Fruit fly (Drosophila melanogaster) whole organism, embryonic: ENCODE measurements around the gene Uxt.

ENCODE experiments used
- Blimp-1 ChIP-seq: fragments of 200-800 bp; sonication (Bioruptor generic); optimal IDR thresholded peaks from 3 replicates; lab custom pipeline; 2018; ENCODE audit warnings: missing biosample characterization, missing genetic modification characterization, mild to moderate bottlenecking, moderate library complexity, missing genetic modification reagents
- CG10267 ChIP-seq: fragments of 200-800 bp; sonication (Bioruptor generic); optimal IDR thresholded peaks from 2 replicates; lab custom pipeline; 2018; ENCODE audit warnings: missing biosample characterization, mild to moderate bottlenecking, missing genetic modification characterization, moderate library complexity
- CG10462 ChIP-seq: fragments of 200-800 bp; sonication (Bioruptor generic); optimal IDR thresholded peaks from 2 replicates; lab custom pipeline; 2016; ENCODE audit warnings: missing biosample characterization, missing genetic modification characterization
- CG10654 ChIP-seq: fragments of 200-800 bp; sonication (Bioruptor generic); optimal IDR thresholded peaks from 2 replicates; lab custom pipeline; 2016; ENCODE audit warnings: missing biosample characterization, missing genetic modification characterization
- CG11504 ChIP-seq: fragments of 200-800 bp; sonication (Bioruptor generic); optimal IDR thresholded peaks from 3 replicates; lab custom pipeline; 2019; ENCODE audit warnings: missing biosample characterization, mild to moderate bottlenecking, missing genetic modification characterization, moderate library complexity
- CG12236 ChIP-seq: fragments of 200-800 bp; sonication (Bioruptor generic); optimal IDR thresholded peaks from 2 replicates; lab custom pipeline; 2016; ENCODE audit warnings: missing biosample characterization, missing genetic modification characterization
- CG14014 ChIP-seq: fragments of 200-800 bp; sonication (Bioruptor generic); IDR thresholded peaks from 2 replicates; pipeline ENCODE4 v1.3.6; 2022; ENCODE audit warnings: missing biosample characterization, missing genetic modification characterization
- CG14710 ChIP-seq: fragments of 200-800 bp; sonication (Bioruptor generic); optimal IDR thresholded peaks from 3 replicates; lab custom pipeline; 2019; ENCODE audit warnings: missing biosample characterization, mild to moderate bottlenecking, missing genetic modification characterization, moderate library complexity
- CG15479 ChIP-seq: fragments of 200-800 bp; sonication (Bioruptor generic); optimal IDR thresholded peaks from 3 replicates; lab custom pipeline; 2019; ENCODE audit warnings: missing biosample characterization, mild to moderate bottlenecking, missing genetic modification characterization, moderate library complexity
- CG15696 ChIP-seq: fragments of 200-800 bp; sonication (Bioruptor generic); optimal IDR thresholded peaks from 2 replicates; lab custom pipeline; 2019; ENCODE audit warnings: missing biosample characterization, mild to moderate bottlenecking, missing genetic modification characterization, moderate library complexity
- CG17385 ChIP-seq: fragments of 200-800 bp; sonication (Bioruptor generic); optimal IDR thresholded peaks from 3 replicates; lab custom pipeline; 2018; ENCODE audit warnings: missing biosample characterization, mild to moderate bottlenecking, missing genetic modification characterization
- CG18599 ChIP-seq: fragments of 200-800 bp; sonication (Bioruptor generic); optimal IDR thresholded peaks from 3 replicates; lab custom pipeline; 2017; ENCODE audit warnings: missing biosample characterization, missing genetic modification characterization, mild to moderate bottlenecking, moderate library complexity, missing genetic modification reagents
- CG2678 ChIP-seq: fragments of 200-800 bp; sonication (Bioruptor generic); optimal IDR thresholded peaks from 3 replicates; lab custom pipeline; 2019; ENCODE audit warnings: missing biosample characterization, mild to moderate bottlenecking, missing genetic modification characterization, moderate library complexity
- CG2712 ChIP-seq: fragments of 200-800 bp; optimal IDR thresholded peaks from 3 replicates; lab custom pipeline; 2019; ENCODE audit warnings: missing biosample characterization, mild to moderate bottlenecking, missing genetic modification characterization, moderate library complexity
- CG32532 ChIP-seq: fragments of 200-800 bp; sonication (Bioruptor generic); IDR thresholded peaks from 2 replicates; pipeline ENCODE4 v1.3.6; 2022; ENCODE audit warnings: missing biosample characterization, missing genetic modification characterization
- CG4707 ChIP-seq: fragments of 200-800 bp; sonication (Bioruptor generic); optimal IDR thresholded peaks from 2 replicates; lab custom pipeline; 2018; ENCODE audit warnings: missing biosample characterization, mild to moderate bottlenecking, missing genetic modification characterization, moderate library complexity
- CG6683 ChIP-seq: fragments of 200-800 bp; sonication (Bioruptor generic); optimal IDR thresholded peaks from 2 replicates; lab custom pipeline; 2017; ENCODE audit warnings: missing biosample characterization, mild to moderate bottlenecking, missing genetic modification characterization, missing genetic modification reagents
- CG6765 ChIP-seq: fragments of 200-800 bp; sonication (Bioruptor generic); optimal IDR thresholded peaks from 3 replicates; lab custom pipeline; 2017; ENCODE audit warnings: missing biosample characterization, mild to moderate bottlenecking, missing genetic modification characterization
- CG7556 ChIP-seq: fragments of 200-800 bp; sonication (Bioruptor generic); optimal IDR thresholded peaks from 2 replicates; lab custom pipeline; 2017; ENCODE audit warnings: missing biosample characterization, mild to moderate bottlenecking, missing genetic modification characterization
- CG8281 ChIP-seq: fragments of 200-800 bp; sonication (Bioruptor generic); optimal IDR thresholded peaks from 2 replicates; lab custom pipeline; 2018; ENCODE audit warnings: missing biosample characterization, mild to moderate bottlenecking, missing genetic modification characterization, moderate library complexity
- Camta ChIP-seq: fragments of 200-800 bp; sonication (Bioruptor generic); optimal IDR thresholded peaks from 2 replicates; lab custom pipeline; 2016; ENCODE audit warnings: missing biosample characterization, missing genetic modification characterization
- Lim3 ChIP-seq: fragments of 200-800 bp; sonication (Bioruptor generic); IDR thresholded peaks from 2 replicates; pipeline ENCODE4 v1.3.6; 2022; ENCODE audit warnings: missing biosample characterization, missing genetic modification characterization
- Meics ChIP-seq: fragments of 200-800 bp; sonication (Bioruptor generic); optimal IDR thresholded peaks from 2 replicates; lab custom pipeline; 2017; ENCODE audit warnings: missing biosample characterization, mild to moderate bottlenecking, missing genetic modification characterization
- Rx ChIP-seq: fragments of 200-800 bp; sonication (Bioruptor generic); IDR thresholded peaks from 2 replicates; pipeline ENCODE4 v1.3.6; 2022; ENCODE audit warnings: missing biosample characterization, missing genetic modification characterization
- ab ChIP-seq: fragments of 200-800 bp; sonication (Bioruptor generic); optimal IDR thresholded peaks from 2 replicates; lab custom pipeline; 2016; ENCODE audit warnings: missing biosample characterization, missing genetic modification characterization
- amos ChIP-seq: fragments of 200-800 bp; sonication (Bioruptor generic); IDR thresholded peaks from 2 replicates; pipeline ENCODE4 v1.3.6; 2022; ENCODE audit warnings: missing biosample characterization, missing genetic modification characterization; ENCODE audit not compliant: partially characterized antibody
- chm ChIP-seq: fragments of 200-800 bp; sonication (Bioruptor generic); IDR thresholded peaks from 2 replicates; pipeline ENCODE4 v1.3.6; 2022; ENCODE audit warnings: missing biosample characterization, missing genetic modification characterization
- dmrt99B ChIP-seq: fragments of 200-800 bp; sonication (Bioruptor generic); optimal IDR thresholded peaks from 2 replicates; lab custom pipeline; 2018; ENCODE audit warnings: missing biosample characterization, mild to moderate bottlenecking, missing genetic modification characterization, moderate library complexity
- ems ChIP-seq: fragments of 200-800 bp; sonication (Bioruptor generic); optimal IDR thresholded peaks from 3 replicates; lab custom pipeline; 2016; ENCODE audit warnings: missing biosample characterization, missing genetic modification characterization
- eyg ChIP-seq: fragments of 200-800 bp; sonication (Bioruptor generic); optimal IDR thresholded peaks from 3 replicates; lab custom pipeline; 2016; ENCODE audit warnings: missing biosample characterization, missing genetic modification characterization
- gfzf ChIP-seq: fragments of 200-800 bp; sonication (Bioruptor generic); optimal IDR thresholded peaks from 2 replicates; lab custom pipeline; 2016; ENCODE audit warnings: missing biosample characterization, mild to moderate bottlenecking, missing genetic modification characterization, moderate library complexity
- mam ChIP-seq: fragments of 200-800 bp; sonication (Bioruptor generic); optimal IDR thresholded peaks from 3 replicates; lab custom pipeline; 2016; ENCODE audit warnings: missing biosample characterization, missing genetic modification characterization
- onecut ChIP-seq: fragments of 200-800 bp; sonication (Bioruptor generic); IDR thresholded peaks from 2 replicates; pipeline ENCODE4 v1.3.6; 2022; ENCODE audit warnings: missing biosample characterization, missing genetic modification characterization
- psq ChIP-seq: fragments of 200-800 bp; sonication (Bioruptor generic); optimal IDR thresholded peaks from 2 replicates; lab custom pipeline; 2017; ENCODE audit warnings: missing biosample characterization, missing genetic modification characterization
- pzg ChIP-seq: fragments of 200-800 bp; sonication (Bioruptor generic); optimal IDR thresholded peaks from 3 replicates; lab custom pipeline; 2018; ENCODE audit warnings: missing biosample characterization, mild to moderate bottlenecking, missing genetic modification characterization, moderate library complexity
- ranshi ChIP-seq: fragments of 200-800 bp; sonication (Bioruptor generic); IDR thresholded peaks from 2 replicates; pipeline ENCODE4 v1.3.6; 2022; ENCODE audit warnings: missing biosample characterization, missing genetic modification characterization
- sc ChIP-seq, 3 experiments: fragments of >200 bp in 2 of 3; fragments of 200-800 bp in 1 of 3; sonication (Bioruptor generic) in 1 of 3; optimal IDR thresholded peaks; 2 replicates in 2 of 3; 3 replicates in 1 of 3; lab custom pipeline; 2017; ENCODE audit warnings: mild to moderate bottlenecking in 1 of 3, missing biosample characterization in 1 of 3, missing genetic modification characterization in 1 of 3, missing genetic modification reagents in 1 of 3
- scrt ChIP-seq: fragments of 200-800 bp; sonication (Bioruptor generic); optimal IDR thresholded peaks from 2 replicates; lab custom pipeline; 2018; ENCODE audit warnings: missing biosample characterization, mild to moderate bottlenecking, missing genetic modification characterization, moderate library complexity
- sd ChIP-seq: fragments of 200-800 bp; sonication (Bioruptor generic); optimal IDR thresholded peaks from 3 replicates; lab custom pipeline; 2018; ENCODE audit warnings: missing biosample characterization, mild to moderate bottlenecking, missing genetic modification characterization, moderate library complexity
- seq ChIP-seq: fragments of 200-800 bp; sonication (Bioruptor generic); IDR thresholded peaks from 2 replicates; pipeline ENCODE4 v1.3.6; 2022; ENCODE audit warnings: missing biosample characterization, missing genetic modification characterization
- tio ChIP-seq: fragments of 200-800 bp; sonication (Bioruptor generic); optimal IDR thresholded peaks from 2 replicates; lab custom pipeline; 2017; ENCODE audit warnings: missing biosample characterization, missing genetic modification characterization, inconsistent platforms
- trem ChIP-seq: fragments of 200-800 bp; optimal IDR thresholded peaks from 3 replicates; lab custom pipeline; 2019; ENCODE audit warnings: missing biosample characterization, mild to moderate bottlenecking, missing genetic modification characterization, moderate library complexity
- vfl ChIP-seq: fragments of 200-800 bp; sonication (Bioruptor generic); optimal IDR thresholded peaks from 2 replicates; lab custom pipeline; 2016; ENCODE audit warnings: missing biosample characterization, missing genetic modification characterization
- zfh1 ChIP-seq: fragments of 200-800 bp; sonication (Bioruptor generic); IDR thresholded peaks from 3 replicates; pipeline ENCODE4 v1.3.6; 2022; ENCODE audit warnings: missing biosample characterization, missing genetic modification characterization

Gene Uxt

dm6 chr2L:15256249-15256648 is at the start of gene Uxt, which contains the start of gene PolD3 (continued):
- TF ChIP-seq CG6765 (GFP tag; lab: Kevin White, UChicago) (no peak), CG10654 (GFP tag; lab: Kevin White, UChicago) (no peak), amos (GFP tag; lab: Robert Waterston, UW) (no peak), CG12236 (GFP tag; lab: Kevin White, UChicago) (no peak), trem (tag; lab: Kevin White, UChicago) (peak; percentile 98), CG4707 (GFP tag; lab: Kevin White, UChicago) (no peak), gfzf (GFP tag; lab: Kevin White, UChicago) (peak; percentile 63), CG15479 (GFP tag; lab: Kevin White, UChicago) (peak; percentile 60), CG10267 (tag; lab: Kevin White, UChicago) (peak; percentile 25), mam (GFP tag; lab: Kevin White, UChicago) (no peak), CG2712 (peak; percentile 11), ranshi (GFP tag; lab: Robert Waterston, UW) (no peak), Camta (no peak), CG14710 (tag; lab: Kevin White, UChicago) (peak; percentile 38), pzg (GFP tag; lab: Kevin White, UChicago) (peak; percentile 36)

dm6 chr2L:15211489-15211888 is 44.9 kb upstream of the Uxt start:
- TF ChIP-seq Lim3 (GFP tag; lab: Robert Waterston, UW), result no peak
- TF ChIP-seq psq (GFP tag; lab: Kevin White, UChicago), result no peak
- no peak for TF ChIP-seq vfl (GFP tag; lab: Kevin White, UChicago)
- TF ChIP-seq scrt (GFP tag; lab: Kevin White, UChicago), result no peak
- TF ChIP-seq seq, result no peak
- TF ChIP-seq CG18599 (GFP tag; lab: Kevin White, UChicago), result peak; percentile 18
- no peak for TF ChIP-seq zfh1 (GFP tag; lab: Robert Waterston, UW)
- no peak for TF ChIP-seq tio (GFP tag; lab: Kevin White, UChicago)
- TF ChIP-seq Meics, result peak; percentile 7
- TF ChIP-seq sc (optimal IDR thresholded peaks at IDR 0.05; lab: Kevin White, UChicago), result no peak
- no peak for TF ChIP-seq sc (GFP tag; optimal IDR thresholded peaks at IDR 0.05; lab: Kevin White, UChicago)
- TF ChIP-seq CG17385 (GFP tag; lab: Kevin White, UChicago), result no peak
- no peak for TF ChIP-seq ab (GFP tag; lab: Kevin White, UChicago)
- no peak for TF ChIP-seq onecut
- no peak for TF ChIP-seq eyg (GFP tag; lab: Kevin White, UChicago)
- no peak for TF ChIP-seq Blimp-1
- TF ChIP-seq CG15696 (tag; lab: Kevin White, UChicago), result no peak
- TF ChIP-seq CG6683 (GFP tag; lab: Kevin White, UChicago), result no peak
- peak; percentile 52 for TF ChIP-seq CG7556 (GFP tag; lab: Kevin White, UChicago)
- TF ChIP-seq CG10462 (GFP tag; lab: Kevin White, UChicago), result no peak
- TF ChIP-seq CG11504 (tag; lab: Kevin White, UChicago), result peak; percentile 29
- no peak for TF ChIP-seq ems (GFP tag; lab: Kevin White, UChicago)
- no peak for TF ChIP-seq chm
- no peak for TF ChIP-seq sd (tag; lab: Kevin White, UChicago)
- no peak for TF ChIP-seq Rx (GFP tag; lab: Robert Waterston, UW)
- TF ChIP-seq CG32532 (GFP tag; lab: Robert Waterston, UW), result 0 out of 2 replicates have a peak, but pooled peaks have one; percentile 1
- TF ChIP-seq CG2678 (tag; lab: Kevin White, UChicago), result peak; percentile 34
- TF ChIP-seq CG14014 (GFP tag; lab: Robert Waterston, UW), result no peak
- TF ChIP-seq CG8281 (tag; lab: Kevin White, UChicago), result no peak
- peak; percentile 9 for TF ChIP-seq dmrt99B
- TF ChIP-seq, all 482 proteins: peak for 7
